Fruit fly (Drosophila melanogaster) S2 (cell line): ENCODE measurements around the gene Osi15.

Experiments
- CG8478 ChIP-seq: fragments of >200 bp; optimal IDR thresholded peaks from 2 replicates; lab custom pipeline; 2018
- CTCF ChIP-seq, 2 experiments: fragments of >200 bp; optimal IDR thresholded peaks; 2 replicates each; lab custom pipeline; 2018

- no peak for TF ChIP-seq CTCF (optimal IDR thresholded peaks at IDR 0.05; lab: Kevin White, UChicago)
- no peak for TF ChIP-seq CG8478 (lab: Kevin White, UChicago)
These were observed 32.9 kb upstream of the Osi15 start, which contains the start of gene Osi11 for dm6 chr3R:6268657-6269056.
